Worm (Caenorhabditis elegans) whole organism, mixed stage, embryonic: ENCODE data around the gene dgtr-1.

Experiments used
- lin-13 ChIP-seq: fragments of 150-350 bp; optimal IDR thresholded peaks from 2 replicates; lab custom pipeline; 2014; ENCODE audit warnings: missing biosample characterization, missing genetic modification characterization
- lsy-2 ChIP-seq: fragments of 150-350 bp; optimal IDR thresholded peaks from 2 replicates; lab custom pipeline; 2014; ENCODE audit warnings: missing biosample characterization, missing genetic modification characterization
- zip-8 ChIP-seq: fragments of 150-350 bp; optimal IDR thresholded peaks from 2 replicates; lab custom pipeline; 2014; ENCODE audit warnings: missing biosample characterization, missing genetic modification characterization

- TF ChIP-seq zip-8 (tag; lab: Kevin White, UChicago) (no peak), lin-13 (tag; lab: Kevin White, UChicago) (no peak), lsy-2 (no peak)
Observed at ce11 chrV:6516491-6517304, 19.8 kb downstream of the dgtr-1 start, which contains the start of gene mdh-1.
